Worm (Caenorhabditis elegans) whole organism, L3 larva: ENCODE measurements around the gene lpr-4.

Experiments
- daf-12 ChIP-seq: fragments of 150-350 bp; optimal IDR thresholded peaks from 2 replicates; lab custom pipeline; 2014; ENCODE audit warnings: missing biosample characterization, missing genetic modification reagents, missing genetic modification characterization
- egl-5 ChIP-seq: fragments of 150-350 bp; optimal IDR thresholded peaks from 2 replicates; lab custom pipeline; 2017; ENCODE audit warnings: missing biosample characterization, missing genetic modification reagents, missing genetic modification characterization, inconsistent platforms
- elt-1 ChIP-seq: fragments of 150-350 bp; optimal IDR thresholded peaks from 2 replicates; lab custom pipeline; 2014; ENCODE audit warnings: missing biosample characterization, missing genetic modification characterization
- elt-2 ChIP-seq: sonication (generic microtip); optimal IDR thresholded peaks from 2 replicates; lab custom pipeline; 2016; ENCODE audit warnings: missing genetic modification reagents, mild to moderate bottlenecking, missing genetic modification characterization, missing compliant biosample characterization
- fos-1 ChIP-seq: fragments of 150-350 bp; optimal IDR thresholded peaks from 2 replicates; lab custom pipeline; 2014; ENCODE audit warnings: missing biosample characterization, missing genetic modification characterization
- jun-1 ChIP-seq: fragments of 150-350 bp; optimal IDR thresholded peaks from 2 replicates; lab custom pipeline; 2014; ENCODE audit warnings: missing biosample characterization, missing genetic modification reagents, missing genetic modification characterization
- nhr-12 ChIP-seq: fragments of 150-350 bp; optimal IDR thresholded peaks from 2 replicates; lab custom pipeline; 2014; ENCODE audit warnings: missing biosample characterization, missing genetic modification characterization
- nhr-237 ChIP-seq: fragments of 150-350 bp; optimal IDR thresholded peaks from 2 replicates; lab custom pipeline; 2014; ENCODE audit warnings: missing biosample characterization, missing genetic modification characterization
- sea-2 ChIP-seq: fragments of 150-350 bp; sonication (generic microtip); optimal IDR thresholded peaks from 4 replicates; lab custom pipeline; 2014; ENCODE audit warnings: missing biosample characterization, missing genetic modification reagents, missing genetic modification characterization
- snpc-4 ChIP-seq: fragments of 150-350 bp; optimal IDR thresholded peaks from 2 replicates; lab custom pipeline; 2014; ENCODE audit warnings: missing biosample characterization, missing genetic modification characterization
- tbx-2 ChIP-seq: sonication (generic microtip); optimal IDR thresholded peaks from 2 replicates; lab custom pipeline; 2016; ENCODE audit warnings: mild to moderate bottlenecking, missing genetic modification characterization, missing compliant biosample characterization
- zag-1 ChIP-seq: fragments of 150-350 bp; optimal IDR thresholded peaks from 2 replicates; lab custom pipeline; 2014; ENCODE audit warnings: missing biosample characterization, missing genetic modification characterization
- ztf-11 ChIP-seq: fragments of 150-350 bp; optimal IDR thresholded peaks from 2 replicates; lab custom pipeline; 2014; ENCODE audit warnings: missing biosample characterization, missing genetic modification characterization

- TF ChIP-seq egl-5 (tag; lab: Kevin White, UChicago) (no peak), tbx-2 (tag; lab: Kevin White, UChicago) (no peak), sea-2 (GFP tag; lab: Kevin White, UChicago) (no peak), elt-1 (tag; lab: Kevin White, UChicago) (no peak), elt-2 (no peak), daf-12 (tag; lab: Kevin White, UChicago) (no peak), zag-1 (tag; lab: Kevin White, UChicago) (no peak), jun-1 (tag; lab: Kevin White, UChicago) (no peak), fos-1 (no peak), nhr-237 (tag; lab: Kevin White, UChicago) (no peak), ztf-11 (tag; lab: Kevin White, UChicago) (no peak), nhr-12 (tag; lab: Kevin White, UChicago) (no peak), snpc-4 (tag; lab: Kevin White, UChicago) (no peak)
These were observed 7.8 kb downstream of the lpr-4 start for ce11 chrX:11072701-11073100.
